Worm (Caenorhabditis elegans): Measurements from ENCODE around the gene wrt-2.
A peak's percentile ranks its signal among the peaks of the same experiment; 100 is the strongest.

Gene wrt-2

ce11 chrX:3102817-3103216, 8.7 kb upstream of the wrt-2 start:
- TF ChIP-seq ceh-43 (GFP tag; optimal IDR thresholded peaks at IDR 0.05): no peak
- TF ChIP-seq bed-3 (GFP tag; optimal IDR thresholded peaks at IDR 0.05): no peak
- TF ChIP-seq pha-4 (tag; optimal IDR thresholded peaks at IDR 0.05): peak; percentile 32
- peak; percentile 79 for TF ChIP-seq mls-2 (tag; optimal IDR thresholded peaks at IDR 0.05)
- TF ChIP-seq cnd-1 (tag; optimal IDR thresholded peaks at IDR 0.05): peak; percentile 57
- peak; percentile 18 for TF ChIP-seq ceh-39 (tag; optimal IDR thresholded peaks at IDR 0.05)
- no peak for TF ChIP-seq unc-120 (tag; optimal IDR thresholded peaks at IDR 0.05; ENCODE audit: poor library complexity, severe bottlenecking)
- no peak for TF ChIP-seq sem-2 (GFP tag; optimal IDR thresholded peaks at IDR 0.05)
- TF ChIP-seq ztf-11 (tag; optimal IDR thresholded peaks at IDR 0.05): no peak
- peak; percentile 54 for TF ChIP-seq M03D4.4 (tag; optimal IDR thresholded peaks at IDR 0.05)
- TF ChIP-seq sptf-1 (tag; optimal IDR thresholded peaks at IDR 0.05): peak; percentile 62
- peak; percentile 13 for TF ChIP-seq ceh-83 (GFP tag; optimal IDR thresholded peaks at IDR 0.05)
- peak; percentile 21 for TF ChIP-seq lin-32 (GFP tag; optimal IDR thresholded peaks at IDR 0.05)
- TF ChIP-seq ham-2 (GFP tag; optimal IDR thresholded peaks at IDR 0.05): peak; percentile 25

DNA sequence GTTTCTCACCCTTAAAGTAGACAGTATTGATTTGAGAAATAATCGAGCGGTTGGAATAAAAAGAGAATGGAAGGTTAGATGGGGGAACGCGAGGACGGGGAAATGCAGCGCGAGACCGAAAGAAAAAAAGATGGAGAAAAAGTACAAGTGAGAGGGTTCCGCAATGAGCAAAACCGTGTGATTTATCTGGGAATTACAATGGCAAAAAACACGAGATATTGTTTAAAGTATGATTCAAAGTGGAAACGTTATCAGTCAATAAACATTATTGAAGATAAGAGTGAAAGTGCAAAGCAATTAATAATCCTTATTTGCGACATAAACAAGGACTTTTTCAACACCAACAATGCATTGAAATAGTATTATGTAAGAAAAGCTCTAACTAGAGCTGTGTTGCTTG, 8.0 kb upstream of the wrt-2 start, which contains the start of gene ztf-13:
ztf-13 (minus strand) TSS at position 11 of the 400 bp plus-strand sequence.
- TF ChIP-seq sptf-1 (tag; optimal IDR thresholded peaks at IDR 0.05) (no peak), nhr-76 (tag; optimal IDR thresholded peaks at IDR 0.05) (no peak), pha-4 (tag; optimal IDR thresholded peaks at IDR 0.05) (no peak), tbx-8 (GFP tag; optimal IDR thresholded peaks at IDR 0.05) (no peak), ceh-43 (GFP tag; optimal IDR thresholded peaks at IDR 0.05) (no peak), lsy-2 (tag; optimal IDR thresholded peaks at IDR 0.05) (no peak), ceh-39 (tag; optimal IDR thresholded peaks at IDR 0.05) (no peak), lin-13 (tag; optimal IDR thresholded peaks at IDR 0.05) (no peak), snpc-4 (tag; optimal IDR thresholded peaks at IDR 0.05) (no peak), nhr-237 (tag; optimal IDR thresholded peaks at IDR 0.05) (no peak), ces-1 (GFP tag; optimal IDR thresholded peaks at IDR 0.05) (no peak)

DNA sequence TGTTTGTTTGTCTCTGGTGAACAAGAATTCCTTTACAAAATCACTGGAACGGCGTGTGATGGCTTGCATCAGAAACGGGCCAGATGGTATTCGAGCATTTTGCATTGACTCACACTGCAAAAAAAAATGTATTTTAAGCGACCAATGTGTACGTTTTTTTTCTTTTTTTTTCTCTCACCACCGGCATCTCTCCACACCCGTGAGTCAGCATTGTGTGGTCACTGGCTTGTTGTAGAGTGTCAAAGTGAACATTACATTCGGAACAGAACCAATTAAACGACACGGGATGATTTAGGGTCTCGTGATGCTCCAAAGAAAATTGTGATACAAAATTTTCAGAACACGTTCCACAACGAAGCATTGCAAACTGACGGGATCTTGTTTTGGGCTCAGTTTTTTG, 7.4 kb upstream of the wrt-2 start:
- TF ChIP-seq flh-1 (GFP tag; optimal IDR thresholded peaks at IDR 0.05) (no peak), bed-3 (GFP tag; optimal IDR thresholded peaks at IDR 0.05) (no peak)

ce11 chrX:3099832-3100231, 5.7 kb upstream of the wrt-2 start, which contains the start of gene sec-3:
sec-3 (minus strand) TSS chrX:3099852.
- TF ChIP-seq nhr-2 (tag; optimal IDR thresholded peaks at IDR 0.05): no peak
- peak; percentile 59 for TF ChIP-seq ceh-43 (GFP tag; optimal IDR thresholded peaks at IDR 0.05)
- peak; percentile 65 for TF ChIP-seq nhr-237 (tag; optimal IDR thresholded peaks at IDR 0.05)
- no peak for TF ChIP-seq lin-32 (GFP tag; optimal IDR thresholded peaks at IDR 0.05)
- TF ChIP-seq M03D4.4 (tag; optimal IDR thresholded peaks at IDR 0.05): peak; percentile 67
- no peak for TF ChIP-seq bed-3 (GFP tag; optimal IDR thresholded peaks at IDR 0.05)
- TF ChIP-seq nhr-12 (tag; optimal IDR thresholded peaks at IDR 0.05): no peak
- peak; percentile 73 for TF ChIP-seq lsy-2 (tag; optimal IDR thresholded peaks at IDR 0.05)
- TF ChIP-seq snpc-4 (tag; optimal IDR thresholded peaks at IDR 0.05): no peak
- TF ChIP-seq blmp-1 (tag; optimal IDR thresholded peaks at IDR 0.05): no peak
- TF ChIP-seq drap-1 (GFP tag; optimal IDR thresholded peaks at IDR 0.05): peak; percentile 70
- TF ChIP-seq tbx-8 (GFP tag; optimal IDR thresholded peaks at IDR 0.05): peak; percentile 20
- peak; percentile 79 for TF ChIP-seq mls-2 (tag; optimal IDR thresholded peaks at IDR 0.05)
- TF ChIP-seq unc-120 (tag; optimal IDR thresholded peaks at IDR 0.05; ENCODE audit: poor library complexity, severe bottlenecking): peak; percentile 34
- no peak for TF ChIP-seq flh-1 (GFP tag; optimal IDR thresholded peaks at IDR 0.05)
- TF ChIP-seq sem-2 (GFP tag; optimal IDR thresholded peaks at IDR 0.05): no peak
- peak; percentile 72 for TF ChIP-seq cnd-1 (tag; optimal IDR thresholded peaks at IDR 0.05)
- no peak for TF ChIP-seq nhr-28 (tag; optimal IDR thresholded peaks at IDR 0.05)
- TF ChIP-seq ces-1 (GFP tag; optimal IDR thresholded peaks at IDR 0.05): peak; percentile 72
- peak; percentile 14 for TF ChIP-seq unc-62 (GFP tag; optimal IDR thresholded peaks at IDR 0.05)
- peak; percentile 10 for TF ChIP-seq elt-3 (tag; optimal IDR thresholded peaks at IDR 0.05)
- peak; percentile 88 for TF ChIP-seq lin-13 (tag; optimal IDR thresholded peaks at IDR 0.05)
- TF ChIP-seq ztf-11 (tag; optimal IDR thresholded peaks at IDR 0.05): peak; percentile 9
- TF ChIP-seq nhr-76 (tag; optimal IDR thresholded peaks at IDR 0.05): no peak
- no peak for TF ChIP-seq elt-1 (tag; optimal IDR thresholded peaks at IDR 0.05; ENCODE audit: borderline replicate concordance, insufficient read depth)
- peak; percentile 72 for TF ChIP-seq pha-4 (tag; optimal IDR thresholded peaks at IDR 0.05)
- peak; percentile 57 for TF ChIP-seq ceh-83 (GFP tag; optimal IDR thresholded peaks at IDR 0.05)
- TF ChIP-seq zip-8 (tag; optimal IDR thresholded peaks at IDR 0.05): no peak
- TF ChIP-seq unc-39 (tag; optimal IDR thresholded peaks at IDR 0.05): no peak
- TF ChIP-seq ceh-39 (tag; optimal IDR thresholded peaks at IDR 0.05): no peak
- peak; percentile 77 for TF ChIP-seq hlh-1 (tag; optimal IDR thresholded peaks at IDR 0.05)
- peak; percentile 27 for TF ChIP-seq ham-2 (GFP tag; optimal IDR thresholded peaks at IDR 0.05)
- peak; percentile 82 for TF ChIP-seq sptf-1 (tag; optimal IDR thresholded peaks at IDR 0.05)
- peak; percentile 28 for TF ChIP-seq mab-5 (tag; optimal IDR thresholded peaks at IDR 0.05)
- TF ChIP-seq mep-1 (tag; optimal IDR thresholded peaks at IDR 0.05): peak; percentile 90

Measured in whole organism, mixed stage, embryonic.